Worm (Caenorhabditis elegans): ENCODE results near the gene lido-9.

ce11 chrII:2975561-2976230 is 24.9 kb upstream of the lido-9 start:
- no peak for TF ChIP-seq lim-7 (GFP tag; IDR thresholded peaks at IDR 0.05)
- no peak for TF ChIP-seq zfp-3 (GFP tag; conservative IDR thresholded peaks at IDR 0.05)
- TF ChIP-seq lin-29 (GFP tag; IDR thresholded peaks at IDR 0.05) = no peak
- TF ChIP-seq nhr-237 (tag; optimal IDR thresholded peaks at IDR 0.05) = no peak
- no peak for TF ChIP-seq lin-38 (GFP tag; IDR thresholded peaks at IDR 0.05)
- TF ChIP-seq saeg-2 (GFP tag; IDR thresholded peaks at IDR 0.05) = no peak
- TF ChIP-seq Y105C5A.15 (GFP tag; IDR thresholded peaks at IDR 0.05) = no peak
- TF ChIP-seq R02D3.7 (tag; optimal IDR thresholded peaks at IDR 0.05) = no peak
